Fruit fly (Drosophila melanogaster) whole organism, prepupa: Measurements from ENCODE around the gene Psn.

Experiments used
- Blimp-1 ChIP-seq: fragments of 200-800 bp; sonication (Bioruptor generic); optimal IDR thresholded peaks from 3 replicates; lab custom pipeline; 2017; ENCODE audit warnings: missing biosample characterization, missing genetic modification characterization, mild to moderate bottlenecking, moderate library complexity, missing genetic modification reagents
- CG10669 ChIP-seq: fragments of 200-800 bp; sonication (Bioruptor generic); optimal IDR thresholded peaks from 3 replicates; lab custom pipeline; 2018; ENCODE audit warnings: missing biosample characterization, mild to moderate bottlenecking, missing genetic modification characterization, moderate library complexity
- CG11294 ChIP-seq: fragments of 200-800 bp; sonication (Bioruptor generic); IDR thresholded peaks from 2 replicates; pipeline ENCODE4 v1.3.6; 2022; ENCODE audit warnings: missing biosample characterization, missing genetic modification characterization
- CG6276 ChIP-seq: fragments of 200-800 bp; sonication (Bioruptor generic); optimal IDR thresholded peaks from 2 replicates; lab custom pipeline; 2017; ENCODE audit warnings: missing biosample characterization, mild to moderate bottlenecking, missing genetic modification characterization
- CG6854 ChIP-seq: fragments of 200-800 bp; sonication (Bioruptor generic); optimal IDR thresholded peaks from 2 replicates; lab custom pipeline; 2017; ENCODE audit warnings: missing biosample characterization, mild to moderate bottlenecking, missing genetic modification characterization
- Eip78C ChIP-seq: fragments of 200-800 bp; sonication (Bioruptor generic); peaks from one replicate; lab custom pipeline; 2016; ENCODE audit warnings: missing biosample characterization, missing genetic modification characterization
- Gug ChIP-seq: fragments of 200-800 bp; sonication (Bioruptor generic); IDR thresholded peaks from 2 replicates; pipeline ENCODE4 v1.3.6; 2022; ENCODE audit warnings: missing biosample characterization, missing genetic modification characterization
- OdsH ChIP-seq: fragments of 200-800 bp; sonication (Bioruptor generic); optimal IDR thresholded peaks from 3 replicates; lab custom pipeline; 2016; ENCODE audit warnings: missing biosample characterization, missing genetic modification characterization
- svp ChIP-seq: fragments of 200-800 bp; sonication (Bioruptor generic); peaks from one replicate; lab custom pipeline; 2016; ENCODE audit warnings: missing biosample characterization, missing genetic modification characterization

DNA sequence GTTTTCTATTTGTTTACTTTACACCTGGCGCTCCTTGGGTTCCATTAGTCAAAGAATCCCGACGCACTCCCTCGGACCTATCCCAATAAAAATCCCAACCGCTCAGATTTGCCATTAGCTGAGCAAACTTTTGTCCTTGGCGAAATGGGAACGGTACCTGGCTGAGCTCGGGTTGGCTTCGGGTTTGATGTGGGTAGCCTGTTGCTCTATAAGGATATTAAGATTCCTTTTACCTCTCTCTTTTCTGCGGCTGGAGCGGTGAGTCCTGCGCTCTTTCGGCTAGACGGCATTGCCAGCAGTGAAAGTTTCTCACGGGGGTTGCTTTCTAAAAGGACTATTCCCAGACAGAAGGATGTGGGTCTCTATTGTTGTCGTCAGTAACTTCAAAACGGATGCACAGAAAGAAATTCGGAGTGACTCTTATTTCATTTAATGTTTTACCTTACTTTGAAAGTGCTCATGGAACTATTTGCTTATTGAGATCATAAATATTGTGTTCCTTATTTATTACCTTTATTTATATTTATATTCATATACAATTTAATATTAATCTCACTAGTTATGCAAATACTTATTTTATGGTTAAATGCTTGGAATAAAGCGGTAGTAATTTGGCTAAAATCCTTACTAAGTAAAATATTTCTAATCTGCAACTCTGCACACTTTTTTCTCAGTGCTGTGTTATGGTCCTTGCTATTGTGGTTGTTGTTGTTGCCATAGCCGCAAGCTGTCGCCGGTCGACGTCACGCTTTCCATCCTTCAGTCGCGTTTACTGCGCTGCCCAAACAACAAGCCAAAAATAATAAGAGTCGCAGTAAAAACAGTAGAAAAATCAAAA, 9.6 kb downstream of the Psn start, which contains the start of gene CG5910:
- TF ChIP-seq CG10669 (GFP tag; lab: Kevin White, UChicago): no peak
- no peak for TF ChIP-seq svp (GFP tag; lab: Kevin White, UChicago)
- TF ChIP-seq CG6276 (GFP tag; lab: Kevin White, UChicago): no peak
- TF ChIP-seq Blimp-1 (GFP tag; lab: Kevin White, UChicago): no peak
- no peak for TF ChIP-seq OdsH (GFP tag; lab: Kevin White, UChicago)
- peak; percentile 18; the same call in 1 of the 2 replicates for TF ChIP-seq CG11294
- TF ChIP-seq CG6854 (GFP tag; lab: Kevin White, UChicago): peak; percentile 57
- TF ChIP-seq Eip78C (GFP tag; lab: Kevin White, UChicago): peak; percentile 89
- TF ChIP-seq Gug (GFP tag; lab: Robert Waterston, UW): no peak
